Fruit fly (Drosophila melanogaster): Measurements from ENCODE around the gene CG14297.

- no peak for TF ChIP-seq CG14655 (GFP tag; optimal IDR thresholded peaks at IDR 0.05)
- TF ChIP-seq CG8159 (tag; optimal IDR thresholded peaks at IDR 0.05) = no peak
- no peak for TF ChIP-seq Ets98B (GFP tag; IDR thresholded peaks at IDR 0.05)
- TF ChIP-seq CG10348 (GFP tag; IDR thresholded peaks at IDR 0.05) = no peak
- TF ChIP-seq Snoo (tag; optimal IDR thresholded peaks at IDR 0.05) = no peak
- TF ChIP-seq CG15710 (tag; optimal IDR thresholded peaks at IDR 0.05) = no peak
- peak; percentile 48 for TF ChIP-seq CG12605 (GFP tag; IDR thresholded peaks at IDR 0.05)
- TF ChIP-seq rn (GFP tag; IDR thresholded peaks at IDR 0.05) = no peak
- no peak for TF ChIP-seq Pif1B (GFP tag; optimal IDR thresholded peaks at IDR 0.05)
- peak; percentile 37 for TF ChIP-seq EcR (GFP tag; optimal IDR thresholded peaks at IDR 0.05)
- TF ChIP-seq fd96Ca (GFP tag; IDR thresholded peaks at IDR 0.05) = no peak; the same call in 2 of the 3 replicates
- peak; percentile 25; the same call in 1 of the 2 replicates for TF ChIP-seq CG32121 (GFP tag; IDR thresholded peaks at IDR 0.05)
- TF ChIP-seq CG34367 (tag; optimal IDR thresholded peaks at IDR 0.05) = no peak
- no peak for TF ChIP-seq gl (tag; optimal IDR thresholded peaks at IDR 0.05)
Observed at dm6 chr3R:18916715-18917253, 18.9 kb downstream of the CG14297 start.
